Fruit fly (Drosophila melanogaster): ENCODE data around the gene CheB38a.
A peak's percentile ranks its signal among the peaks of the same experiment; 100 is the strongest.

CheB38a gene

DNA sequence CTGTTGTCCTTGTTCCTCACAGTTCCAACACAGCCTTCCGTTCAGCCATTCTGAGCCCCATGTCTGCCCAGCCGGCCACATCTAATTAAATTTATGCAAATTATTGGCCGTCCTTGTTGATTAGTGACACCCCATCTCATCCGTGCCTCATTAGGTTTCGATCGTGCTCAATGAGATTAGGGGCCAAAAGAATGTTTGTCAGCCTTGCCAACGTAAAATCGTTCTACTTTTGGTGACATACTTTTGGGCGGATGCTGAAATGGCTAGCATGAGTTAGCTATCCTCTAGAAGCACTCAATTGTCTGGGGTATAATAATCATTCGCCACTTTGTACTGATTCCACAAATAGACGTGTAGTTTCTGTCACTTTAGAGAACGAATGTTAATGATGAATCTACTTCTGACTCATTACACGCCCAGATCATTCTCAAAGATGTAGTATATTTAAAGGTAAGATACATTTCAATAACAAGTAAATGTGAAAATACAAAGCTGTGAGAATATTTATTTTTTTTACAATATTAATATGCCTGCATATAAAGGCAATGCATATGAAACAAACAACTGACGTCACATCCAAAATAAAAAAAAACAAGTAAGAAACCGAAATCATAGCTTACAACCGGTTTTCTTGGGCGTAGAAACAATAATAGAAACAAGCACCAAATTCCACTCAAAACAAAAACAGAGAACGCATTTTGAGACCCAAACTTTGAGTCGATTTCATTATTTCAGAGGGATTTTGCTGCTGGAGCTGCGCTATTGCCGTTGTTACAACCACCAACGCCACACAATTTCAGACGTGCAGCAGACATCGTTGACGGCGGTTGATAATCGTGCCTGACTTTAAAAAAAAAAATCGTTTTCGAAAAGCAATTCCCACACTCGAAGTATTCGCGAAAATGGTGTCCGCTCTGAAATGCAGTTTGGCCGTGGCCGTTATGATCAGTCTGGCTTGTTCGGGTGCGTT is 40.3 kb upstream of the CheB38a start, which contains the start of gene bero (continued):
- TF ChIP-seq Opbp (GFP tag; IDR thresholded peaks at IDR 0.05; ENCODE audit: partially characterized antibody) (peak; percentile 29; the same call in 1 of the 3 replicates), grn (GFP tag; optimal IDR thresholded peaks at IDR 0.05) (no peak), sens (GFP tag) (peak; percentile 84), slou (GFP tag; optimal IDR thresholded peaks at IDR 0.05) (no peak), luna (GFP tag; optimal IDR thresholded peaks at IDR 0.05) (no peak), amos (GFP tag; IDR thresholded peaks at IDR 0.05; ENCODE audit: partially characterized antibody) (peak; percentile 41; the same call in 1 of the 2 replicates), CG12659 (GFP tag; optimal IDR thresholded peaks at IDR 0.05) (no peak), CG17328 (GFP tag; IDR thresholded peaks at IDR 0.05) (no peak), CG33213 (GFP tag; optimal IDR thresholded peaks at IDR 0.05) (no peak), CG5245 (GFP tag; optimal IDR thresholded peaks at IDR 0.05) (no peak), gce (GFP tag; IDR thresholded peaks at IDR 0.05) (no peak), CG14441 (GFP tag; IDR thresholded peaks at IDR 0.05) (no peak), trh (GFP tag; optimal IDR thresholded peaks at IDR 0.05) (no peak), fru (optimal IDR thresholded peaks at IDR 0.05) (no peak), CG31365 (tag; optimal IDR thresholded peaks at IDR 0.05) (no peak), z (GFP tag; IDR thresholded peaks at IDR 0.05) (peak; percentile 95), Gsc (GFP tag; IDR thresholded peaks at IDR 0.05) (no peak), Bgb (GFP tag; IDR thresholded peaks at IDR 0.05; ENCODE audit: partially characterized antibody) (peak; percentile 30; the same call in 1 of the 2 replicates), ken (GFP tag; IDR thresholded peaks at IDR 0.05) (no peak), lab (GFP tag; optimal IDR thresholded peaks at IDR 0.05) (no peak), CG1602 (GFP tag; optimal IDR thresholded peaks at IDR 0.05) (no peak), Drgx (GFP tag; IDR thresholded peaks at IDR 0.05) (no peak), CG10274 (GFP tag; optimal IDR thresholded peaks at IDR 0.05) (no peak), CG7963 (GFP tag; IDR thresholded peaks at IDR 0.05; ENCODE audit: partially characterized antibody) (0 out of 3 replicates have a peak, but pooled peaks have one; percentile 46), Dip2 (GFP tag; IDR thresholded peaks at IDR 0.05) (no peak), abd-A (tag; optimal IDR thresholded peaks at IDR 0.05) (no peak), CG4707 (GFP tag; optimal IDR thresholded peaks at IDR 0.05) (peak; percentile 5), CG6272 (GFP tag; IDR thresholded peaks at IDR 0.05) (no peak), sd (tag; optimal IDR thresholded peaks at IDR 0.05) (peak; percentile 72), CG7987 (GFP tag; optimal IDR thresholded peaks at IDR 0.05) (no peak), Blimp-1 (GFP tag; optimal IDR thresholded peaks at IDR 0.05) (no peak), CG14965 (GFP tag; optimal IDR thresholded peaks at IDR 0.05; ENCODE audit: borderline replicate concordance) (no peak), psq (GFP tag; optimal IDR thresholded peaks at IDR 0.05) (no peak), crp (GFP tag; optimal IDR thresholded peaks at IDR 0.05) (no peak), CG11723 (GFP tag; optimal IDR thresholded peaks at IDR 0.05) (no peak), otp (GFP tag; IDR thresholded peaks at IDR 0.05) (peak; percentile 24; the same call in 1 of the 3 replicates), CG6854 (GFP tag; optimal IDR thresholded peaks at IDR 0.05) (no peak), Neu2 (GFP tag; optimal IDR thresholded peaks at IDR 0.05; ENCODE audit: borderline replicate concordance) (no peak), fd102C (GFP tag; optimal IDR thresholded peaks at IDR 0.05) (no peak), knrl (GFP tag; IDR thresholded peaks at IDR 0.05; ENCODE audit: partially characterized antibody) (no peak), Lim3 (GFP tag; IDR thresholded peaks at IDR 0.05) (no peak), gsb (GFP tag; IDR thresholded peaks at IDR 0.05) (no peak), insv (GFP tag; optimal IDR thresholded peaks at IDR 0.05) (peak in 1 of 2 experiments; percentile 79), kah (GFP tag; optimal IDR thresholded peaks at IDR 0.05) (no peak), CG7271 (tag; optimal IDR thresholded peaks at IDR 0.05) (no peak), Hmr (GFP tag; optimal IDR thresholded peaks at IDR 0.05) (no peak), CG15269 (tag; optimal IDR thresholded peaks at IDR 0.05) (peak; percentile 3), Jarid2 (GFP tag; optimal IDR thresholded peaks at IDR 0.05) (peak; percentile 69)

Measured in whole organism, embryonic.